Fruit fly (Drosophila melanogaster): ENCODE results near the gene CecC.

DNA sequence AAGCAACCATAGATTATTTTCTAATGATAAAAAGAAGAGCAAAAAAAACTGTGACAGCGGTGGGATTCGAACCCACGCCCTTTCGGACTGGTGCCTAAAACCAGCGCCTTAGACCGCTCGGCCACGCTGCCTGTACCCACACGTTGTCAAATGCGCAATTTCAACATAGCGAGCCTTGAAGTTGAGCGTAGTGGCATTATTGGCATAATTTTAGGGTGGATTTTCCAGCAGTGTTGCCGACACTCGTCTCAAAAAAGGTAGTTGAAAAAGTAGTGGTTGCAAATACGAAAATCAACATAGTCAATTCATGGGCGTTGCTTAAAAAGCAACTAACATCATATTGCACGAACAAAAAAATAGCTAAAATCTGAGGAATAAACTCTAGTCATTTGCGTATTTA, 32.3 kb downstream of the CecC start:
- no peak for TF ChIP-seq Hr78 (GFP tag; optimal IDR thresholded peaks at IDR 0.05)
- TF ChIP-seq Hnf4 (GFP tag; optimal IDR thresholded peaks at IDR 0.05), result no peak
- TF ChIP-seq lola (GFP tag; optimal IDR thresholded peaks at IDR 0.05), result no peak
- TF ChIP-seq Mio (GFP tag; optimal IDR thresholded peaks at IDR 0.05), result no peak
- TF ChIP-seq psq (GFP tag; optimal IDR thresholded peaks at IDR 0.05), result no peak
- TF ChIP-seq h (GFP tag; optimal IDR thresholded peaks at IDR 0.05), result no peak
- TF ChIP-seq OdsH (GFP tag; optimal IDR thresholded peaks at IDR 0.05), result no peak
- TF ChIP-seq rgr (GFP tag; optimal IDR thresholded peaks at IDR 0.05), result no peak
- TF ChIP-seq pan (optimal IDR thresholded peaks at IDR 0.05), result no peak
- no peak for TF ChIP-seq Vsx2 (GFP tag; optimal IDR thresholded peaks at IDR 0.05; ENCODE audit: partially characterized antibody)
- no peak for TF ChIP-seq Jra (GFP tag; optimal IDR thresholded peaks at IDR 0.05)
- TF ChIP-seq tai (GFP tag; optimal IDR thresholded peaks at IDR 0.05), result no peak
